Fruit fly (Drosophila melanogaster) whole organism: Measurements from ENCODE around the gene Usp39.

Experiments
- Dll ChIP-seq: fragments of >200 bp; optimal IDR thresholded peaks from 2 replicates; lab custom pipeline; 2017
- EcR ChIP-seq, 2 experiments: fragments of >200 bp; optimal IDR thresholded peaks; 2 replicates each; lab custom pipeline; 2017; ENCODE audit warnings: missing biosample characterization in 2 of 2, missing genetic modification characterization in 2 of 2, missing genetic modification reagents in 2 of 2
- pan ChIP-seq: fragments of >200 bp; optimal IDR thresholded peaks from 2 replicates; lab custom pipeline; 2017
- psq ChIP-seq: fragments of >200 bp; optimal IDR thresholded peaks from 2 replicates; lab custom pipeline; 2017
- usp ChIP-seq: fragments of >200 bp; optimal IDR thresholded peaks from 2 replicates; lab custom pipeline; 2017; ENCODE audit warnings: missing biosample characterization, missing genetic modification characterization, mixed read lengths

DNA sequence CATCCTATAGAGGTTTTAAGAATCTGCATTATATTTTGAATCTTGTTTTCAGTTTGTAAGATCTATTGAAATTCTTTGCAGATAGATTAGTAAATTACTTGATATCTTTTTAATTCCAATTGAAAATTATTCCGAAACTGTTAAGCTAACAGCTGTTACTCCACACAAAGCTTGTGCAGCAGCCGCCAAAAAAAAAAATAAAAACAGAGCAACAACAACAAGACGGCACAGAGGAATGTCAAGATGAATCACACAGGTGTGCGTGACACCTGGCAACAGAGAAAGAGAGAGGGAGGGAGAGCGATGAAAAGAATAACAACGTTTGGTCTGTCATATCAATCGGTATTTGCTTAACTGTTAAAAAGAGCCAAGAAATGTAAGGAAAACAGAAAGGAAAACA is 23.0 kb upstream of the Usp39 start:
- TF ChIP-seq EcR (GFP tag; optimal IDR thresholded peaks at IDR 0.05; lab: Kevin White, UChicago) (no peak), psq (lab: Kevin White, UChicago) (no peak), Dll (lab: Kevin White, UChicago) (no peak), usp (no peak), pan (lab: Kevin White, UChicago) (no peak)
